Fruit fly (Drosophila melanogaster) Kc167 (cell line): ENCODE data around the gene CG11122.

Experiments used
- Myc ChIP-seq: fragments of >200 bp; optimal IDR thresholded peaks from 2 replicates; lab custom pipeline; 2017; ENCODE audit warnings: missing external identifiers
- Sin3A ChIP-seq: fragments of >200 bp; optimal IDR thresholded peaks from 2 replicates; lab custom pipeline; 2018; ENCODE audit warnings: missing external identifiers
- h ChIP-seq: fragments of >200 bp; optimal IDR thresholded peaks from 3 replicates; lab custom pipeline; 2018; ENCODE audit warnings: missing external identifiers
- insv ChIP-seq: fragments of >200 bp; optimal IDR thresholded peaks from 3 replicates; lab custom pipeline; 2018; ENCODE audit warnings: missing external identifiers
- psq ChIP-seq: fragments of >200 bp; optimal IDR thresholded peaks from 2 replicates; lab custom pipeline; 2017; ENCODE audit warnings: missing external identifiers
- ttk ChIP-seq: sonication (Bioruptor generic); optimal IDR thresholded peaks from 2 replicates; lab custom pipeline; 2017; ENCODE audit warnings: missing external identifiers

dm6 chrX:11141785-11142591 lies 17.5 kb upstream of the CG11122 start, which contains the start of the genes CG15199 and CG15202:
- TF ChIP-seq Myc (lab: Kevin White, UChicago) (no peak), ttk (no peak), psq (lab: Kevin White, UChicago) (no peak), Sin3A (no peak), h (no peak), insv (lab: Kevin White, UChicago) (no peak)
